Fruit fly (Drosophila melanogaster) whole organism, pupa: ENCODE data around the gene CG7560.

ENCODE experiments used
- CG10348 ChIP-seq: fragments of 200-800 bp; sonication (Bioruptor generic); IDR thresholded peaks from 2 replicates; pipeline ENCODE4 v1.3.6; 2022; ENCODE audit warnings: missing biosample characterization, missing genetic modification characterization
- CG12605 ChIP-seq: fragments of 200-800 bp; sonication (Bioruptor generic); IDR thresholded peaks from 2 replicates; pipeline ENCODE4 v1.3.6; 2022; ENCODE audit warnings: missing biosample characterization, missing genetic modification characterization
- CG13204 ChIP-seq: fragments of 200-800 bp; sonication (Bioruptor generic); optimal IDR thresholded peaks from 2 replicates; lab custom pipeline; 2018; ENCODE audit warnings: missing biosample characterization, mild to moderate bottlenecking, missing genetic modification characterization, moderate library complexity
- CG15710 ChIP-seq: fragments of 200-800 bp; sonication (Bioruptor generic); optimal IDR thresholded peaks from 2 replicates; lab custom pipeline; 2018; ENCODE audit warnings: missing biosample characterization, mild to moderate bottlenecking, missing genetic modification characterization, moderate library complexity
- CG17806 ChIP-seq: fragments of 200-800 bp; sonication (Bioruptor generic); optimal IDR thresholded peaks from 2 replicates; lab custom pipeline; 2018; ENCODE audit warnings: missing biosample characterization, mild to moderate bottlenecking, missing genetic modification characterization, moderate library complexity
- CG8159 ChIP-seq: fragments of 200-800 bp; sonication (Bioruptor generic); optimal IDR thresholded peaks from 3 replicates; lab custom pipeline; 2018; ENCODE audit warnings: missing biosample characterization, mild to moderate bottlenecking, missing genetic modification characterization, moderate library complexity
- Ets98B ChIP-seq: fragments of 200-800 bp; sonication (Bioruptor generic); IDR thresholded peaks from 2 replicates; pipeline ENCODE4 v1.3.6; 2022; ENCODE audit warnings: missing biosample characterization, missing genetic modification characterization
- Pif1A ChIP-seq: fragments of 200-800 bp; sonication (Bioruptor generic); optimal IDR thresholded peaks from 3 replicates; lab custom pipeline; 2016; ENCODE audit warnings: missing biosample characterization, missing genetic modification characterization
- Pif1B ChIP-seq: fragments of 200-800 bp; sonication (Bioruptor generic); optimal IDR thresholded peaks from 3 replicates; lab custom pipeline; 2016; ENCODE audit warnings: missing biosample characterization, missing genetic modification characterization
- Snoo ChIP-seq: fragments of 200-800 bp; sonication (Bioruptor generic); optimal IDR thresholded peaks from 3 replicates; lab custom pipeline; 2017; ENCODE audit warnings: missing biosample characterization, mild to moderate bottlenecking, missing genetic modification characterization, inconsistent platforms
- fd96Ca ChIP-seq: fragments of 200-800 bp; sonication (Bioruptor generic); IDR thresholded peaks from 3 replicates; pipeline ENCODE4 v1.3.6; 2022; ENCODE audit warnings: missing biosample characterization, missing genetic modification characterization

dm6 chr3L:11381126-11381940 lies 43.6 kb upstream of the CG7560 start:
- TF ChIP-seq Snoo (tag; lab: Kevin White, UChicago) (no peak), CG10348 (GFP tag; lab: Robert Waterston, UW) (no peak), CG17806 (tag; lab: Kevin White, UChicago) (no peak), CG15710 (tag; lab: Kevin White, UChicago) (peak; percentile 35), CG13204 (peak; percentile 51), Ets98B (GFP tag; lab: Robert Waterston, UW) (no peak), fd96Ca (GFP tag; lab: Robert Waterston, UW) (0 out of 3 replicates have a peak, but pooled peaks have one; percentile 23), Pif1B (GFP tag; lab: Kevin White, UChicago) (no peak), CG8159 (tag; lab: Kevin White, UChicago) (peak; percentile 31), Pif1A (GFP tag; lab: Kevin White, UChicago) (no peak), CG12605 (GFP tag; lab: Robert Waterston, UW) (no peak)
